Fruit fly (Drosophila melanogaster): ENCODE measurements around the gene nej.
A peak's percentile ranks its signal among the peaks of the same experiment; 100 is the strongest.

nej gene

dm6 chrX:9658095-9658838, 28.6 kb downstream of the nej start (continued):
- peak; percentile 41 for TF ChIP-seq CG3919 (GFP tag; optimal IDR thresholded peaks at IDR 0.05)
- TF ChIP-seq pdm3 (GFP tag; optimal IDR thresholded peaks at IDR 0.05), result no peak
- TF ChIP-seq CG11294 (GFP tag; IDR thresholded peaks at IDR 0.05), result no peak
- TF ChIP-seq CG6276 (GFP tag; optimal IDR thresholded peaks at IDR 0.05), result peak; percentile 40
- peak; percentile 13 for TF ChIP-seq acj6 (GFP tag; optimal IDR thresholded peaks at IDR 0.05)
- TF ChIP-seq lz (GFP tag; optimal IDR thresholded peaks at IDR 0.05), result peak; percentile 35
- no peak for TF ChIP-seq CG8119 (GFP tag; IDR thresholded peaks at IDR 0.05)
- no peak for TF ChIP-seq fd85E (GFP tag; optimal IDR thresholded peaks at IDR 0.05)
- peak; percentile 74 for TF ChIP-seq Sox14 (GFP tag; optimal IDR thresholded peaks at IDR 0.05)
- TF ChIP-seq vri (GFP tag; optimal IDR thresholded peaks at IDR 0.05), result peak; percentile 50
- TF ChIP-seq Ets21C (GFP tag; optimal IDR thresholded peaks at IDR 0.05), result peak; percentile 6
- TF ChIP-seq Smox (GFP tag; optimal IDR thresholded peaks at IDR 0.05), result peak; percentile 50
- no peak for TF ChIP-seq dsx (GFP tag; optimal IDR thresholded peaks at IDR 0.05; ENCODE audit: poor library complexity, severe bottlenecking)
- TF ChIP-seq Met (GFP tag; optimal IDR thresholded peaks at IDR 0.05), result peak; percentile 49
- TF ChIP-seq fd59A (GFP tag; optimal IDR thresholded peaks at IDR 0.05), result no peak
- no peak for TF ChIP-seq Hr38 (GFP tag; optimal IDR thresholded peaks at IDR 0.05)
- TF ChIP-seq CG32006 (GFP tag; optimal IDR thresholded peaks at IDR 0.05), result peak; percentile 16
- TF ChIP-seq CG9139 (GFP tag; optimal IDR thresholded peaks at IDR 0.05), result no peak
- peak; percentile 26 for TF ChIP-seq net (GFP tag; optimal IDR thresholded peaks at IDR 0.05)
- peak; percentile 19 for TF ChIP-seq CG31627 (GFP tag; optimal IDR thresholded peaks at IDR 0.05)
- TF ChIP-seq CG7368 (GFP tag; optimal IDR thresholded peaks at IDR 0.05), result peak; percentile 13
- TF ChIP-seq spab (GFP tag; optimal IDR thresholded peaks at IDR 0.05), result no peak
- no peak for TF ChIP-seq CG10669 (GFP tag; optimal IDR thresholded peaks at IDR 0.05)
- no peak for TF ChIP-seq Hr4 (GFP tag; optimal IDR thresholded peaks at IDR 0.05)
- TF ChIP-seq CG6808 (GFP tag; optimal IDR thresholded peaks at IDR 0.05), result peak; percentile 13
- TF ChIP-seq fkh (GFP tag; optimal IDR thresholded peaks at IDR 0.05), result peak; percentile 32
- TF ChIP-seq Eip93F (GFP tag; optimal IDR thresholded peaks at IDR 0.05), result no peak
- TF ChIP-seq CG3032 (tag; optimal IDR thresholded peaks at IDR 0.05), result no peak

dm6 chrX:9655989-9656713, 30.7 kb downstream of the nej start:
- TF ChIP-seq ss (GFP tag; optimal IDR thresholded peaks at IDR 0.05) (peak; percentile 35 to 69), Met (GFP tag; optimal IDR thresholded peaks at IDR 0.05) (peak; percentile 64), achi (GFP tag; optimal IDR thresholded peaks at IDR 0.05) (peak; percentile 44), Smox (GFP tag; optimal IDR thresholded peaks at IDR 0.05) (peak; percentile 55), Sox14 (GFP tag; optimal IDR thresholded peaks at IDR 0.05) (peak; percentile 40), CG4318 (GFP tag; optimal IDR thresholded peaks at IDR 0.05) (no peak), cyc (GFP tag; optimal IDR thresholded peaks at IDR 0.05) (peak; percentile 46), CG16779 (tag; optimal IDR thresholded peaks at IDR 0.05) (no peak), CG8632 (GFP tag; optimal IDR thresholded peaks at IDR 0.05) (peak; percentile 39), Ets96B (tag; optimal IDR thresholded peaks at IDR 0.05) (peak; percentile 73), dsx (GFP tag; optimal IDR thresholded peaks at IDR 0.05; ENCODE audit: poor library complexity, severe bottlenecking) (peak; percentile 82), Hr39 (GFP tag; optimal IDR thresholded peaks at IDR 0.05) (peak; percentile 50), CG8319 (GFP tag; optimal IDR thresholded peaks at IDR 0.05) (peak; percentile 19), CG11294 (GFP tag; IDR thresholded peaks at IDR 0.05) (no peak), vri (GFP tag; optimal IDR thresholded peaks at IDR 0.05) (peak; percentile 50), Ets21C (GFP tag; optimal IDR thresholded peaks at IDR 0.05) (peak; percentile 41), net (GFP tag; optimal IDR thresholded peaks at IDR 0.05) (no peak), Gug (GFP tag; IDR thresholded peaks at IDR 0.05) (no peak), CG32006 (GFP tag; optimal IDR thresholded peaks at IDR 0.05) (peak; percentile 51), CG3032 (tag; optimal IDR thresholded peaks at IDR 0.05) (peak; percentile 72), Blimp-1 (GFP tag; optimal IDR thresholded peaks at IDR 0.05) (no peak), Eip75B (GFP tag; optimal IDR thresholded peaks at IDR 0.05) (peak; percentile 69), pdm3 (GFP tag; optimal IDR thresholded peaks at IDR 0.05) (peak; percentile 62), fd59A (GFP tag; optimal IDR thresholded peaks at IDR 0.05) (peak; percentile 35), CG15336 (GFP tag; IDR thresholded peaks at IDR 0.05) (no peak; the same call in 1 of the 2 replicates), topi (GFP tag; optimal IDR thresholded peaks at IDR 0.05) (peak; percentile 66), fkh (GFP tag; optimal IDR thresholded peaks at IDR 0.05) (no peak), Eip78C (GFP tag) (peak; percentile 90), fd85E (GFP tag; optimal IDR thresholded peaks at IDR 0.05) (no peak), CG9139 (GFP tag; optimal IDR thresholded peaks at IDR 0.05) (no peak), Hr4 (GFP tag; optimal IDR thresholded peaks at IDR 0.05) (peak; percentile 7), spab (GFP tag; optimal IDR thresholded peaks at IDR 0.05) (peak; percentile 44), CG6808 (GFP tag; optimal IDR thresholded peaks at IDR 0.05) (peak; percentile 73), CG1621 (tag; optimal IDR thresholded peaks at IDR 0.05) (peak; percentile 37)

Measured in whole organism, prepupa.